Worm (Caenorhabditis elegans) whole organism, young adult: ENCODE measurements around the gene rmd-2.

Experiments
- B0019.2 ChIP-seq: fragments of 200-800 bp; sonication (Bioruptor generic); conservative IDR thresholded peaks from 2 replicates; pipeline ENCODE4 v1.3.6; 2022; ENCODE audit warnings: missing genetic modification reagents, missing genetic modification characterization, missing compliant biosample characterization
- B0336.3 ChIP-seq: fragments of 200-800 bp; sonication (Bioruptor generic); IDR thresholded peaks from 2 replicates; pipeline ENCODE4 v1.3.6; 2022; ENCODE audit warnings: missing genetic modification characterization, missing compliant biosample characterization
- D2030.7 ChIP-seq: fragments of 200-800 bp; sonication (Bioruptor generic); IDR thresholded peaks from 2 replicates; pipeline ENCODE4 v1.3.6; 2022; ENCODE audit warnings: missing genetic modification reagents, missing genetic modification characterization, missing compliant biosample characterization
- F39B2.1 ChIP-seq: fragments of 200-800 bp; sonication (Bioruptor generic); IDR thresholded peaks from 2 replicates; pipeline ENCODE4 v1.3.6; 2022; ENCODE audit warnings: missing genetic modification reagents, missing genetic modification characterization, missing compliant biosample characterization
- F52B5.7 ChIP-seq: sonication (generic microtip); optimal IDR thresholded peaks from 2 replicates; lab custom pipeline; 2016; ENCODE audit warnings: mild to moderate bottlenecking, missing genetic modification characterization, missing compliant biosample characterization
- F57C9.4 ChIP-seq: sonication (generic microtip); optimal IDR thresholded peaks from 2 replicates; lab custom pipeline; 2017; ENCODE audit warnings: mild to moderate bottlenecking, missing genetic modification characterization, missing compliant biosample characterization
- T07F8.4 ChIP-seq: sonication (generic microtip); optimal IDR thresholded peaks from 2 replicates; lab custom pipeline; 2016; ENCODE audit warnings: mild to moderate bottlenecking, missing genetic modification characterization, moderate library complexity, missing compliant biosample characterization
- Y53G8AR.9 ChIP-seq: fragments of 200-800 bp; sonication (Bioruptor generic); conservative IDR thresholded peaks from 2 replicates; pipeline ENCODE4 v1.3.6; 2022; ENCODE audit warnings: missing genetic modification reagents, missing genetic modification characterization, missing compliant biosample characterization
- ZK185.1 ChIP-seq: sonication (generic microtip); optimal IDR thresholded peaks from 2 replicates; lab custom pipeline; 2016; ENCODE audit warnings: mild to moderate bottlenecking, missing genetic modification characterization, missing compliant biosample characterization; ENCODE audit not compliant: poor library complexity, severe bottlenecking
- akir-1 ChIP-seq: fragments of 200-800 bp; sonication (Bioruptor generic); optimal IDR thresholded peaks from 2 replicates; lab custom pipeline; 2018; ENCODE audit warnings: mild to moderate bottlenecking, missing genetic modification characterization, moderate library complexity, missing compliant biosample characterization
- ama-1 ChIP-seq, 3 experiments: fragments of 150-350 bp in 1 of 3; sonication (generic microtip) in 2 of 3; optimal IDR thresholded peaks; 2 replicates each; lab custom pipeline; 2014 to 2018; ENCODE audit warnings: missing biosample characterization in 2 of 3, missing genetic modification characterization in 2 of 3, missing genetic modification reagents in 2 of 3
- aptf-3 ChIP-seq: fragments of 200-800 bp; sonication (Bioruptor generic); IDR thresholded peaks from 2 replicates; pipeline ENCODE4 v1.3.6; 2022; ENCODE audit warnings: missing genetic modification characterization, missing compliant biosample characterization
- attf-5 ChIP-seq: fragments of 200-800 bp; sonication (Bioruptor generic); optimal IDR thresholded peaks from 2 replicates; lab custom pipeline; 2018; ENCODE audit warnings: mild to moderate bottlenecking, missing genetic modification characterization, missing compliant biosample characterization
- bed-1 ChIP-seq: fragments of 200-800 bp; sonication (Bioruptor generic); IDR thresholded peaks from 2 replicates; pipeline ENCODE4 v1.3.6; 2022; ENCODE audit warnings: missing genetic modification reagents, missing genetic modification characterization, missing compliant biosample characterization
- cebp-2 ChIP-seq: fragments of 200-800 bp; sonication (Bioruptor generic); IDR thresholded peaks from 2 replicates; pipeline ENCODE4 v1.3.6; 2022; ENCODE audit warnings: missing genetic modification characterization, missing compliant biosample characterization
- ceh-100 ChIP-seq: fragments of 200-800 bp; sonication (Bioruptor generic); IDR thresholded peaks from 2 replicates; pipeline ENCODE4 v1.3.6; 2022; ENCODE audit warnings: missing genetic modification reagents, missing genetic modification characterization, missing compliant biosample characterization
- ceh-40 ChIP-seq: fragments of 200-800 bp; sonication (Bioruptor generic); IDR thresholded peaks from 2 replicates; pipeline ENCODE4 v1.3.6; 2022; ENCODE audit warnings: missing genetic modification characterization, missing compliant biosample characterization
- ceh-79 ChIP-seq: sonication (generic microtip); optimal IDR thresholded peaks from 2 replicates; lab custom pipeline; 2017; ENCODE audit warnings: mild to moderate bottlenecking, missing genetic modification characterization, missing compliant biosample characterization
- egrh-3 ChIP-seq: fragments of 200-800 bp; sonication (Bioruptor generic); IDR thresholded peaks from 2 replicates; pipeline ENCODE4 v1.3.6; 2022; ENCODE audit warnings: missing genetic modification reagents, missing genetic modification characterization, missing compliant biosample characterization
- gei-17 ChIP-seq: fragments of 200-800 bp; sonication (Bioruptor generic); optimal IDR thresholded peaks from 2 replicates; lab custom pipeline; 2018; ENCODE audit warnings: mild to moderate bottlenecking, missing genetic modification characterization, missing compliant biosample characterization
- hlh-26 ChIP-seq: fragments of 200-800 bp; sonication (Bioruptor generic); conservative IDR thresholded peaks from 2 replicates; pipeline ENCODE4 v1.3.6; 2022; ENCODE audit warnings: missing genetic modification reagents, missing genetic modification characterization, missing compliant biosample characterization
- hmg-20 ChIP-seq: fragments of 200-800 bp; sonication (Bioruptor generic); IDR thresholded peaks from 2 replicates; pipeline ENCODE4 v1.3.6; 2022; ENCODE audit warnings: missing genetic modification reagents, missing genetic modification characterization, missing compliant biosample characterization
- hsf-1 ChIP-seq: fragments of 200-800 bp; sonication (Bioruptor generic); IDR thresholded peaks from 2 replicates; pipeline ENCODE4 v1.3.6; 2022; ENCODE audit warnings: missing genetic modification reagents, missing genetic modification characterization, missing compliant biosample characterization
- lin-26 ChIP-seq: fragments of 200-800 bp; sonication (Bioruptor generic); IDR thresholded peaks from 2 replicates; pipeline ENCODE4 v1.3.6; 2022; ENCODE audit warnings: missing genetic modification reagents, missing genetic modification characterization, missing compliant biosample characterization
- madf-10 ChIP-seq: sonication (generic microtip); optimal IDR thresholded peaks from 2 replicates; lab custom pipeline; 2016; ENCODE audit warnings: mild to moderate bottlenecking, missing genetic modification characterization, missing compliant biosample characterization
- madf-6 ChIP-seq: fragments of 200-800 bp; sonication (Bioruptor generic); IDR thresholded peaks from 2 replicates; pipeline ENCODE4 v1.3.6; 2022; ENCODE audit warnings: missing genetic modification reagents, missing genetic modification characterization, missing compliant biosample characterization
- madf-8 ChIP-seq: fragments of 200-800 bp; sonication (Bioruptor generic); conservative IDR thresholded peaks from 2 replicates; pipeline ENCODE4 v1.3.6; 2022; ENCODE audit warnings: missing genetic modification reagents, missing genetic modification characterization, missing compliant biosample characterization
- mel-28 ChIP-seq: sonication (generic microtip); optimal IDR thresholded peaks from 2 replicates; lab custom pipeline; 2016; ENCODE audit warnings: borderline replicate concordance, mild to moderate bottlenecking, missing genetic modification characterization, missing compliant biosample characterization
- mes-4 ChIP-seq: sonication (generic microtip); optimal IDR thresholded peaks from 2 replicates; lab custom pipeline; 2016; ENCODE audit warnings: missing genotype, missing genetic modification characterization, missing compliant biosample characterization
- mxl-1 ChIP-seq: sonication (generic microtip); optimal IDR thresholded peaks from 2 replicates; lab custom pipeline; 2016; ENCODE audit warnings: missing genetic modification characterization, missing compliant biosample characterization
- nfya-1 ChIP-seq: sonication (generic microtip); optimal IDR thresholded peaks from 2 replicates; lab custom pipeline; 2017; ENCODE audit warnings: antibody characterized with exemption, missing compliant biosample characterization, missing genetic modification characterization, borderline replicate concordance; ENCODE audit not compliant: insufficient read depth
- nhr-120 ChIP-seq: fragments of 200-800 bp; sonication (Bioruptor generic); IDR thresholded peaks from 2 replicates; pipeline ENCODE4 v1.3.6; 2022; ENCODE audit warnings: missing genetic modification characterization, missing compliant biosample characterization
- nhr-80 ChIP-seq: sonication (generic microtip); optimal IDR thresholded peaks from 2 replicates; lab custom pipeline; 2016; ENCODE audit warnings: missing genetic modification characterization, missing compliant biosample characterization
- pbrm-1 ChIP-seq: fragments of 200-800 bp; sonication (Bioruptor generic); IDR thresholded peaks from 2 replicates; pipeline ENCODE4 v1.3.6; 2022; ENCODE audit warnings: missing genetic modification reagents, missing genetic modification characterization, missing compliant biosample characterization
- repo-1 ChIP-seq: sonication (generic microtip); optimal IDR thresholded peaks from 2 replicates; lab custom pipeline; 2017; ENCODE audit warnings: mild to moderate bottlenecking, missing genetic modification characterization, missing compliant biosample characterization
- snpc-1.1 ChIP-seq: sonication (generic microtip); optimal IDR thresholded peaks from 2 replicates; lab custom pipeline; 2017; ENCODE audit warnings: missing genetic modification characterization, mild to moderate bottlenecking, missing compliant biosample characterization, antibody characterized with exemption, moderate library complexity, missing genotype, missing genetic modification reagents; ENCODE audit not compliant: insufficient read depth
- somi-1 ChIP-seq: fragments of 200-800 bp; sonication (Bioruptor generic); optimal IDR thresholded peaks from 2 replicates; lab custom pipeline; 2018; ENCODE audit warnings: mild to moderate bottlenecking, missing genetic modification characterization, missing compliant biosample characterization
- sptf-2 ChIP-seq: fragments of 200-800 bp; sonication (Bioruptor generic); optimal IDR thresholded peaks from 2 replicates; lab custom pipeline; 2018; ENCODE audit warnings: mild to moderate bottlenecking, missing genetic modification characterization, missing compliant biosample characterization
- zfh-2 ChIP-seq: fragments of 200-800 bp; sonication (Bioruptor generic); conservative IDR thresholded peaks from 2 replicates; pipeline ENCODE4 v1.3.6; 2022; ENCODE audit warnings: missing genetic modification reagents, missing genetic modification characterization, missing compliant biosample characterization
- ztf-18 ChIP-seq: sonication (generic microtip); optimal IDR thresholded peaks from 2 replicates; lab custom pipeline; 2016; ENCODE audit warnings: missing genotype, mild to moderate bottlenecking, missing genetic modification characterization, missing compliant biosample characterization
- ztf-22 ChIP-seq: fragments of 200-800 bp; sonication (Bioruptor generic); optimal IDR thresholded peaks from 2 replicates; lab custom pipeline; 2018; ENCODE audit warnings: mild to moderate bottlenecking, missing genetic modification characterization, moderate library complexity, missing compliant biosample characterization
- ztf-25 ChIP-seq: fragments of 200-800 bp; sonication (Bioruptor generic); IDR thresholded peaks from 2 replicates; pipeline ENCODE4 v1.3.6; 2022; ENCODE audit warnings: missing genetic modification reagents, missing genetic modification characterization, missing compliant biosample characterization
- ztf-3 ChIP-seq: fragments of 200-800 bp; sonication (Bioruptor generic); optimal IDR thresholded peaks from 2 replicates; lab custom pipeline; 2018; ENCODE audit warnings: mild to moderate bottlenecking, missing genetic modification characterization, missing compliant biosample characterization
- ztf-6 ChIP-seq: fragments of 200-800 bp; sonication (Bioruptor generic); IDR thresholded peaks from 2 replicates; pipeline ENCODE4 v1.3.6; 2022; ENCODE audit warnings: missing genetic modification reagents, missing genetic modification characterization, missing compliant biosample characterization

rmd-2 gene

ce11 chrV:9976138-9976537, 9.9 kb downstream of the rmd-2 start, which contains the start of gene unc-41:
TSS of gene unc-41 (minus strand) at chrV:9976238.
- no peak for TF ChIP-seq ceh-79

- TF ChIP-seq snpc-1.1 (tag; lab: Kevin White, UChicago) (no peak), hsf-1 (GFP tag; lab: Robert Waterston, UW) (0 out of 2 replicates have a peak, but pooled peaks have one; percentile 31), ztf-22 (no peak), zfh-2 (GFP tag; lab: Robert Waterston, UW) (0 out of 2 replicates have a peak, but pooled peaks have one; percentile 21), mxl-1 (tag; lab: Kevin White, UChicago) (no peak), nfya-1 (no peak), ztf-6 (GFP tag; lab: Robert Waterston, UW) (no peak), F57C9.4 (no peak), nhr-80 (tag; lab: Kevin White, UChicago) (no peak), ceh-100 (no peak), mel-28 (tag; lab: Kevin White, UChicago) (no peak), ceh-40 (no peak), Y53G8AR.9 (GFP tag; lab: Robert Waterston, UW) (no peak), repo-1 (tag; lab: Kevin White, UChicago) (no peak), pbrm-1 (no peak), ZK185.1 (tag; lab: Kevin White, UChicago) (no peak), attf-5 (no peak)
Measured at ce11 chrV:9974264-9974663, 11.8 kb downstream of the rmd-2 start.

DNA sequence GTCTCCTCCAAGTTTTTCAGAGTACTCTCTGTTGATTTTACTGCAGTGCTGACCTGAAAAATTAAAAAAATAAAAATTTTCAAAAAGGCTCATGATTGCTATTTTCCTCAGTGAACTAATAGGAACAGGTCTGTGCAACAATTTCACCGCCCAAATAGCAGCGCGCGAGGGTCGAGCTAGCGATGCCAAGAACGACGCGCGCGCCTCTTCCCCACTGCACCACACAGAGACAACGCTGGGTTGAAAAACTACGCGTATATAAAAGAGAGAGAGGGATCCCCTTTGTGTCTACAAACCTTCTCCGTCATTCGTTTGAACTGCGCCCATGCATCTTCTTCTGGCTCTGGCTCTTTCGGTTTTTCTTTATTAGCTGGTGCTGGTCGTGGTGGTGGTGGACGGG, 16.0 kb downstream of the rmd-2 start:
- TF ChIP-seq nhr-120 = peak; percentile 96
- peak; percentile 94 for TF ChIP-seq repo-1 (tag; lab: Kevin White, UChicago)
- TF ChIP-seq bed-1 (GFP tag; lab: Robert Waterston, UW) = peak; percentile 94
- 0 out of 2 replicates have a peak, but pooled peaks have one; percentile 35 for TF ChIP-seq Y53G8AR.9 (GFP tag; lab: Robert Waterston, UW)
- TF ChIP-seq F39B2.1 = peak; percentile 47; the same call in 1 of the 2 replicates
- TF ChIP-seq ceh-40 = peak; percentile 81; the same call in 1 of the 2 replicates
- peak; percentile 59; the same call in 1 of the 2 replicates for TF ChIP-seq pbrm-1
- 0 out of 2 replicates have a peak, but pooled peaks have one; percentile 16 for TF ChIP-seq madf-8 (GFP tag; lab: Robert Waterston, UW)
- TF ChIP-seq cebp-2 (GFP tag; lab: Robert Waterston, UW) = peak; percentile 98
- peak; percentile 99 for TF ChIP-seq lin-26 (GFP tag; lab: Robert Waterston, UW)
- TF ChIP-seq madf-10 (tag; lab: Kevin White, UChicago) = peak; percentile 85
- TF ChIP-seq B0336.3 (GFP tag; lab: Robert Waterston, UW) = peak; percentile 86
- TF ChIP-seq F52B5.7 (tag; lab: Kevin White, UChicago) = peak; percentile 91
- TF ChIP-seq sptf-2 (GFP tag; lab: Kevin White, UChicago) = peak; percentile 97
- peak; percentile 85 for TF ChIP-seq somi-1 (GFP tag; lab: Kevin White, UChicago)
- peak; percentile 56; the same call in 1 of the 2 replicates for TF ChIP-seq ztf-6 (GFP tag; lab: Robert Waterston, UW)
- TF ChIP-seq ZK185.1 (tag; lab: Kevin White, UChicago) = peak; percentile 94
- peak; percentile 35 for TF ChIP-seq ztf-3 (GFP tag; lab: Kevin White, UChicago)
- peak; percentile 63 for TF ChIP-seq egrh-3
- no peak for TF ChIP-seq ama-1 (optimal IDR thresholded peaks at IDR 0.05; lab: Kevin White, UChicago)
- peak; percentile 85 to 94 for TF ChIP-seq ama-1 (GFP tag; optimal IDR thresholded peaks at IDR 0.05; lab: Kevin White, UChicago)
- TF ChIP-seq mes-4 = peak; percentile 92
- peak; percentile 85 for TF ChIP-seq attf-5
- TF ChIP-seq hmg-20 (GFP tag; lab: Robert Waterston, UW) = peak; percentile 90
- TF ChIP-seq T07F8.4 (tag; lab: Kevin White, UChicago) = peak; percentile 94
- peak; percentile 95 for TF ChIP-seq ztf-25 (GFP tag; lab: Robert Waterston, UW)
- peak; percentile 58 for TF ChIP-seq D2030.7
- TF ChIP-seq aptf-3 (GFP tag; lab: Robert Waterston, UW) = 0 out of 2 replicates have a peak, but pooled peaks have one; percentile 64
- TF ChIP-seq hlh-26 (GFP tag; lab: Robert Waterston, UW) = 0 out of 2 replicates have a peak, but pooled peaks have one; percentile 27
- no peak for TF ChIP-seq B0019.2 (GFP tag; lab: Robert Waterston, UW)
- TF ChIP-seq gei-17 = peak; percentile 27
- peak; percentile 85 for TF ChIP-seq ztf-18 (tag; lab: Kevin White, UChicago)
- peak; percentile 71 for TF ChIP-seq madf-6 (GFP tag; lab: Robert Waterston, UW)
- peak; percentile 64 for TF ChIP-seq akir-1 (GFP tag; lab: Kevin White, UChicago)
